Fruit fly (Drosophila melanogaster): Measurements from ENCODE around the gene Trp1.

Trp1 gene

dm6 chr2L:10003593-10003992 is 5.6 kb upstream of the Trp1 start, which contains the start of gene Ndf (continued):
- TF ChIP-seq CG13123 (GFP tag; optimal IDR thresholded peaks at IDR 0.05) (peak; percentile 3), insv (GFP tag; optimal IDR thresholded peaks at IDR 0.05) (no peak), CG3407 (GFP tag; optimal IDR thresholded peaks at IDR 0.05) (peak; percentile 43), jumu (GFP tag; optimal IDR thresholded peaks at IDR 0.05) (peak; percentile 33), btn (GFP tag; optimal IDR thresholded peaks at IDR 0.05) (no peak), ATbp (GFP tag; optimal IDR thresholded peaks at IDR 0.05) (no peak), Deaf1 (tag; optimal IDR thresholded peaks at IDR 0.05) (peak; percentile 23), Optix (GFP tag; IDR thresholded peaks at IDR 0.05) (0 out of 3 replicates have a peak, but pooled peaks have one; percentile 12), CG15514 (GFP tag; optimal IDR thresholded peaks at IDR 0.05) (peak; percentile 91), z (GFP tag; IDR thresholded peaks at IDR 0.05) (no peak), CG7357 (GFP tag; IDR thresholded peaks at IDR 0.05) (no peak), chinmo (GFP tag; IDR thresholded peaks at IDR 0.05; ENCODE audit: partially characterized antibody) (peak; percentile 51; the same call in 1 of the 4 replicates), mam (GFP tag; optimal IDR thresholded peaks at IDR 0.05) (peak; percentile 72), CG31388 (GFP tag; optimal IDR thresholded peaks at IDR 0.05) (no peak), CG6272 (GFP tag; IDR thresholded peaks at IDR 0.05) (peak; percentile 59), NK7.1 (GFP tag; optimal IDR thresholded peaks at IDR 0.05) (no peak), Taf1 (GFP tag; IDR thresholded peaks at IDR 0.05) (no peak), Scr (GFP tag; IDR thresholded peaks at IDR 0.05; ENCODE audit: partially characterized antibody) (peak; percentile 71), Meics (GFP tag; optimal IDR thresholded peaks at IDR 0.05) (peak; percentile 63), CG32772 (GFP tag; IDR thresholded peaks at IDR 0.05) (peak; percentile 68), pita (GFP tag; optimal IDR thresholded peaks at IDR 0.05) (no peak), CG8944 (GFP tag; optimal IDR thresholded peaks at IDR 0.05) (peak; percentile 38), CG11093 (GFP tag; IDR thresholded peaks at IDR 0.05) (0 out of 3 replicates have a peak, but pooled peaks have one; percentile 32), Antp (GFP tag; optimal IDR thresholded peaks at IDR 0.05) (peak; percentile 61), bcd (GFP tag; optimal IDR thresholded peaks at IDR 0.05) (peak; percentile 74), usp (GFP tag; optimal IDR thresholded peaks at IDR 0.05) (no peak), Lpt (GFP tag; optimal IDR thresholded peaks at IDR 0.05) (no peak), ab (GFP tag; optimal IDR thresholded peaks at IDR 0.05) (no peak), CG30403 (GFP tag; optimal IDR thresholded peaks at IDR 0.05) (peak; percentile 71), CG9609 (GFP tag; optimal IDR thresholded peaks at IDR 0.05) (peak; percentile 65), yki (optimal IDR thresholded peaks at IDR 0.05) (no peak), CG17186 (GFP tag; optimal IDR thresholded peaks at IDR 0.05) (peak; percentile 76), CG16815 (GFP tag; optimal IDR thresholded peaks at IDR 0.05) (peak; percentile 4), ssp (GFP tag; IDR thresholded peaks at IDR 0.05) (peak; percentile 45), Dip2 (GFP tag; IDR thresholded peaks at IDR 0.05) (no peak), phol (tag; optimal IDR thresholded peaks at IDR 0.05) (peak; percentile 100), bsh (GFP tag; optimal IDR thresholded peaks at IDR 0.05) (peak in 1 of 2 experiments; percentile 33), dan (GFP tag; IDR thresholded peaks at IDR 0.05) (no peak), CG1602 (GFP tag; optimal IDR thresholded peaks at IDR 0.05) (peak; percentile 40), CG12942 (GFP tag; optimal IDR thresholded peaks at IDR 0.05) (peak; percentile 50), CG8765 (GFP tag; IDR thresholded peaks at IDR 0.05) (no peak), Jarid2 (GFP tag; optimal IDR thresholded peaks at IDR 0.05) (no peak), Hand (GFP tag; optimal IDR thresholded peaks at IDR 0.05) (no peak), dati (GFP tag; IDR thresholded peaks at IDR 0.05) (no peak), CG4617 (GFP tag; optimal IDR thresholded peaks at IDR 0.05; ENCODE audit: borderline replicate concordance) (peak; percentile 67), CG15479 (GFP tag; optimal IDR thresholded peaks at IDR 0.05) (no peak), CG14050 (GFP tag; IDR thresholded peaks at IDR 0.05) (peak; percentile 48; the same call in 2 of the 3 replicates), CG10431 (GFP tag; optimal IDR thresholded peaks at IDR 0.05) (peak; percentile 0), Opbp (GFP tag; IDR thresholded peaks at IDR 0.05; ENCODE audit: partially characterized antibody) (peak; percentile 78; the same call in 2 of the 3 replicates), sd (tag; optimal IDR thresholded peaks at IDR 0.05) (peak; percentile 52), pfk (GFP tag; optimal IDR thresholded peaks at IDR 0.05) (peak; percentile 53), pum (GFP tag; optimal IDR thresholded peaks at IDR 0.05) (peak; percentile 5)
